Worm (Caenorhabditis elegans): ENCODE data around the gene flp-34.

- TF ChIP-seq tra-4 (tag; optimal IDR thresholded peaks at IDR 0.05) = no peak
- TF ChIP-seq pes-1 (GFP tag; IDR thresholded peaks at IDR 0.05) = no peak
- no peak for TF ChIP-seq ama-1 (optimal IDR thresholded peaks at IDR 0.05)
- no peak for TF ChIP-seq F13C5.2 (tag; optimal IDR thresholded peaks at IDR 0.05)
Observed at ce11 chrV:1060219-1060863, 27.1 kb upstream of the flp-34 start.

All from whole organism, early embryonic.